Fruit fly (Drosophila melanogaster) whole organism, wandering third instar larva: ENCODE data around the gene Hmu.
A peak's percentile ranks its signal among the peaks of the same experiment; 100 is the strongest.

Experiments used
- Abd-B ChIP-seq: fragments of >200 bp; optimal IDR thresholded peaks from 2 replicates; lab custom pipeline; 2017; ENCODE audit warnings: missing biosample characterization, missing genetic modification characterization
- CG32264 ChIP-seq: fragments of 200-800 bp; sonication (Bioruptor generic); optimal IDR thresholded peaks from 2 replicates; lab custom pipeline; 2016; ENCODE audit warnings: missing biosample characterization, missing genetic modification characterization
- CG9705 ChIP-seq: fragments of 200-800 bp; sonication (Bioruptor generic); optimal IDR thresholded peaks from 2 replicates; lab custom pipeline; 2018; ENCODE audit warnings: missing biosample characterization, mild to moderate bottlenecking, missing genetic modification characterization
- CrebA ChIP-seq: fragments of 200-800 bp; sonication (Bioruptor generic); optimal IDR thresholded peaks from 2 replicates; lab custom pipeline; 2016; ENCODE audit warnings: missing biosample characterization, mild to moderate bottlenecking, missing genetic modification characterization, borderline replicate concordance
- Dfd ChIP-seq: fragments of >200 bp; optimal IDR thresholded peaks from 2 replicates; lab custom pipeline; 2017; ENCODE audit warnings: missing biosample characterization, missing genetic modification characterization
- Dif ChIP-seq: fragments of 200-275, 200-300 bp; sonication (Bioruptor generic); optimal IDR thresholded peaks from 2 replicates; lab custom pipeline; 2018; ENCODE audit warnings: missing biosample characterization, missing genetic modification characterization; ENCODE audit not compliant: partially characterized antibody
- GATAd ChIP-seq: sonication (Bioruptor generic); optimal IDR thresholded peaks from 2 replicates; lab custom pipeline; 2016; ENCODE audit warnings: missing biosample characterization, missing genetic modification characterization
- HLH106 ChIP-seq: fragments of 200-800 bp; optimal IDR thresholded peaks from 3 replicates; lab custom pipeline; 2019; ENCODE audit warnings: missing biosample characterization, mild to moderate bottlenecking, missing genetic modification characterization, moderate library complexity
- Hnf4 ChIP-seq: fragments of 200-800 bp; sonication (Bioruptor generic); optimal IDR thresholded peaks from 2 replicates; lab custom pipeline; 2016; ENCODE audit warnings: missing biosample characterization, mild to moderate bottlenecking, missing genetic modification characterization
- Hr78 ChIP-seq: fragments of >200 bp; optimal IDR thresholded peaks from 2 replicates; lab custom pipeline; 2017; ENCODE audit warnings: missing biosample characterization, missing genetic modification characterization
- Hr83 ChIP-seq: fragments of 200-300 bp; sonication (Bioruptor generic); optimal IDR thresholded peaks from 2 replicates; lab custom pipeline; 2016; ENCODE audit warnings: missing biosample characterization, mild to moderate bottlenecking, missing genetic modification characterization, moderate library complexity; ENCODE audit not compliant: poor library complexity, severe bottlenecking
- Jra ChIP-seq: sonication (Bioruptor generic); optimal IDR thresholded peaks from 2 replicates; lab custom pipeline; 2016; ENCODE audit warnings: missing biosample characterization, missing genetic modification characterization
- Mio ChIP-seq: sonication (Bioruptor generic); optimal IDR thresholded peaks from 2 replicates; lab custom pipeline; 2016; ENCODE audit warnings: missing biosample characterization, missing genetic modification characterization
- Myc ChIP-seq: fragments of >200 bp; optimal IDR thresholded peaks from 2 replicates; lab custom pipeline; 2017
- N ChIP-seq: fragments of >200 bp; optimal IDR thresholded peaks from 2 replicates; lab custom pipeline; 2018; ENCODE audit warnings: missing biosample characterization, missing external identifiers, missing genetic modification characterization
- OdsH ChIP-seq: fragments of 200-800 bp; sonication (Bioruptor generic); optimal IDR thresholded peaks from 2 replicates; lab custom pipeline; 2016; ENCODE audit warnings: missing biosample characterization, mild to moderate bottlenecking, missing genetic modification characterization
- Rel ChIP-seq, 2 experiments: fragments of 200-800 bp; sonication (Bioruptor generic) in 1 of 2; optimal IDR thresholded peaks; 2 replicates in 1 of 2; 3 replicates in 1 of 2; lab custom pipeline; 2016 to 2019; ENCODE audit warnings: mild to moderate bottlenecking in 2 of 2, missing biosample characterization in 2 of 2, missing genetic modification characterization in 2 of 2, moderate library complexity in 1 of 2
- Sp1 ChIP-seq: fragments of 200-800 bp; sonication (Bioruptor generic); optimal IDR thresholded peaks from 3 replicates; lab custom pipeline; 2019; ENCODE audit warnings: missing biosample characterization, mild to moderate bottlenecking, missing genetic modification characterization, moderate library complexity
- Vsx2 ChIP-seq: fragments of 200-300, 225-300 bp; sonication (Bioruptor generic); optimal IDR thresholded peaks from 2 replicates; lab custom pipeline; 2018; ENCODE audit warnings: missing biosample characterization, missing genetic modification characterization; ENCODE audit not compliant: partially characterized antibody
- br ChIP-seq: fragments of 200-800 bp; sonication (Bioruptor generic); optimal IDR thresholded peaks from 2 replicates; lab custom pipeline; 2016; ENCODE audit warnings: missing biosample characterization, missing genetic modification characterization
- brk ChIP-seq: fragments of 200-800 bp; sonication (Bioruptor generic); optimal IDR thresholded peaks from 2 replicates; lab custom pipeline; 2016; ENCODE audit warnings: missing biosample characterization, mild to moderate bottlenecking, missing genetic modification characterization
- dl ChIP-seq, 2 experiments: fragments of 175-275, 200-275 bp in 1 of 2; fragments of 200-275 bp in 1 of 2; sonication (Bioruptor generic); optimal IDR thresholded peaks; lab custom pipeline; 2018; ENCODE audit warnings: mild to moderate bottlenecking in 2 of 2, missing biosample characterization in 2 of 2, missing genetic modification characterization in 2 of 2, moderate library complexity in 2 of 2; ENCODE audit not compliant: partially characterized antibody in 2 of 2, insufficient read depth in 1 of 2
- dmrt93B ChIP-seq: fragments of 200-800 bp; sonication (Bioruptor generic); optimal IDR thresholded peaks from 2 replicates; lab custom pipeline; 2018; ENCODE audit warnings: missing biosample characterization, mild to moderate bottlenecking, missing genetic modification characterization
- dsf ChIP-seq: sonication (Bioruptor generic); optimal IDR thresholded peaks from 2 replicates; lab custom pipeline; 2016; ENCODE audit warnings: missing biosample characterization, missing genetic modification characterization, borderline replicate concordance
- ey ChIP-seq: fragments of 200-800 bp; sonication (Bioruptor generic); optimal IDR thresholded peaks from 2 replicates; lab custom pipeline; 2016; ENCODE audit warnings: missing biosample characterization, missing genetic modification characterization
- foxo ChIP-seq, 2 experiments: fragments of 200-800 bp; sonication (Bioruptor generic); optimal IDR thresholded peaks; 2 replicates in 1 of 2; 3 replicates in 1 of 2; lab custom pipeline; 2016 to 2017; ENCODE audit warnings: missing biosample characterization in 2 of 2, missing genetic modification characterization in 2 of 2
- fru ChIP-seq: fragments of 200-800 bp; sonication (Bioruptor generic); optimal IDR thresholded peaks from 3 replicates; lab custom pipeline; 2016; ENCODE audit warnings: missing biosample characterization, mild to moderate bottlenecking, missing genetic modification characterization
- h ChIP-seq: fragments of 200-800 bp; sonication (Bioruptor generic); optimal IDR thresholded peaks from 3 replicates; lab custom pipeline; 2016; ENCODE audit warnings: missing biosample characterization, mild to moderate bottlenecking, missing genetic modification characterization
- jim ChIP-seq: fragments of 175-275, 200-325 bp; sonication (Bioruptor generic); optimal IDR thresholded peaks from 2 replicates; lab custom pipeline; 2016; ENCODE audit warnings: missing biosample characterization, mild to moderate bottlenecking, missing genetic modification characterization
- lola ChIP-seq: fragments of >200 bp; optimal IDR thresholded peaks from 2 replicates; lab custom pipeline; 2017; ENCODE audit warnings: missing biosample characterization, missing genetic modification characterization
- pan ChIP-seq: fragments of >200 bp; optimal IDR thresholded peaks from 2 replicates; lab custom pipeline; 2017
- psq ChIP-seq: fragments of 200-800 bp; sonication (Bioruptor generic); optimal IDR thresholded peaks from 3 replicates; lab custom pipeline; 2017; ENCODE audit warnings: missing biosample characterization, mild to moderate bottlenecking, missing genetic modification characterization, moderate library complexity
- rgr ChIP-seq: fragments of 200-800 bp; sonication (Bioruptor generic); optimal IDR thresholded peaks from 3 replicates; lab custom pipeline; 2016; ENCODE audit warnings: missing biosample characterization, mild to moderate bottlenecking, missing genetic modification characterization
- sage ChIP-seq: fragments of 200-800 bp; sonication (Bioruptor generic); optimal IDR thresholded peaks from 2 replicates; lab custom pipeline; 2016; ENCODE audit warnings: missing biosample characterization, mild to moderate bottlenecking, missing genetic modification characterization
- sv ChIP-seq: fragments of 200-800 bp; sonication (Bioruptor generic); optimal IDR thresholded peaks from 3 replicates; lab custom pipeline; 2016; ENCODE audit warnings: missing biosample characterization, missing genetic modification characterization
- tai ChIP-seq: sonication (Bioruptor generic); optimal IDR thresholded peaks from 2 replicates; lab custom pipeline; 2016; ENCODE audit warnings: missing biosample characterization, missing genetic modification characterization
- usp ChIP-seq: fragments of >200 bp; optimal IDR thresholded peaks from 2 replicates; lab custom pipeline; 2017; ENCODE audit warnings: missing biosample characterization, missing genetic modification characterization
- woc ChIP-seq: sonication (Bioruptor generic); optimal IDR thresholded peaks from 2 replicates; lab custom pipeline; 2016; ENCODE audit warnings: missing biosample characterization, mild to moderate bottlenecking, missing genetic modification characterization

Gene Hmu

DNA sequence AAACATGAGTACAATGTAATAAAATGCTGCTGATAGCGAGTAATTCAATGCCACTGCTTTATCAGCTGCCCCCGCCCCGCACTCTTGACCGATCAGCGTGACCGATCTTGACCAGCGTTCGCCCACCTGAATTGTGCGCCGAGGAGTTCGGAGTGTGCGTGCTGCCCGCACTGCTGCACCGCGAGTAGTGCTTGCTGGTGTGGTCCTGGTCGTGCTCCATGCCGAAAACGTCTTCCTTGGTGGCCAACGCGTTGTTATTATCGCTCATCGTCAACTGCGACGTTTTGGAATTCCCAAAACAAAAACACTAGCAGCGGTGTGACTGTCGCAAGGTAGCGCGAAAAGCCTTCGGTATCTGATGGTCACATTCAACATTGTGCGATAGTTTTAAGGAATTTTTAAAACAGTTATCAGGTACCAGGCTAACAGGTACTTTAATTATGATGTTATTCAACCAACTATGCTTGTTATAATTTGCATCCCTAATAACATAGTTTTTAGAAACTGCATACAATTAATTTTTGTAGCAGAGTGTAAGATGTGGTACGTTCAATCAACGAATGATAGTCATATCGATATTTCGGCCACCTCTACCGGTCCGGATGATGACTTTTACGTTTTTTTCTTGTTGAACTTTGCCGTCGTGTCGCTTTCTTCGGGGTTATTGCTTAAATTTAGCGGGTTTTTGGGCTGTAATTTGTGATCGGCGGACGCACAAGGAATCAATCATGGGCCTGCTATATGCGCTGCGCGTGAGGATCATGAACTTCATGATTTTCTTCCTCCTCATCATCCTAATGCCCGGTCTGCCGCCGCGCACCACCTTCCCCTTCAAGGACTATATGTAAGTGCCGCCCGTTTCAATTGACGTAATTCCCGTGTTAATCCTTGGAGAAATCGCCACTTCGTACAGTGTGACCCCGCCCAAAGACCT is at the start of gene Hmu, which contains the start of gene bigmax:
Gene Hmu (plus strand): TSS at position 568 of the 934 bp plus-strand sequence.
Gene bigmax (minus strand): TSS at position 325 of the 934 bp plus-strand sequence.
- TF ChIP-seq rgr (GFP tag; lab: Kevin White, UChicago): peak; percentile 87
- no peak for TF ChIP-seq CrebA (GFP tag; lab: Kevin White, UChicago)
- TF ChIP-seq pan (lab: Kevin White, UChicago): no peak
- no peak for TF ChIP-seq brk
- TF ChIP-seq CG32264 (GFP tag; lab: Kevin White, UChicago): peak; percentile 71
- TF ChIP-seq Hnf4: peak; percentile 93
- TF ChIP-seq Dfd: no peak
- peak; percentile 80 for TF ChIP-seq HLH106 (tag; lab: Kevin White, UChicago)
- TF ChIP-seq woc: peak; percentile 92
- peak; percentile 85 for TF ChIP-seq h (GFP tag; lab: Kevin White, UChicago)
- TF ChIP-seq Hr78 (GFP tag; lab: Kevin White, UChicago): no peak
- TF ChIP-seq OdsH (GFP tag; lab: Kevin White, UChicago): peak; percentile 70
- no peak for TF ChIP-seq Mio (GFP tag; lab: Kevin White, UChicago)
- TF ChIP-seq ey (GFP tag; lab: Kevin White, UChicago): peak; percentile 87
- peak; percentile 5 to 89 for TF ChIP-seq foxo (GFP tag; optimal IDR thresholded peaks at IDR 0.05; lab: Kevin White, UChicago)
- TF ChIP-seq usp (GFP tag; lab: Kevin White, UChicago): no peak
- no peak for TF ChIP-seq Rel (GFP tag; optimal IDR thresholded peaks at IDR 0.05; lab: Kevin White, UChicago)
- peak; percentile 100 for TF ChIP-seq Rel (tag; optimal IDR thresholded peaks at IDR 0.05; lab: Kevin White, UChicago)
- peak; percentile 83 for TF ChIP-seq fru (GFP tag; lab: Kevin White, UChicago)
- peak; percentile 82 for TF ChIP-seq sv (GFP tag; lab: Kevin White, UChicago)
- TF ChIP-seq dsf: peak; percentile 82
- TF ChIP-seq sage (GFP tag; lab: Kevin White, UChicago): no peak
- TF ChIP-seq dmrt93B (GFP tag; lab: Kevin White, UChicago): peak; percentile 47
- TF ChIP-seq lola (GFP tag; lab: Kevin White, UChicago): no peak
- peak; percentile 75 for TF ChIP-seq GATAd (GFP tag; lab: Kevin White, UChicago)
- no peak for TF ChIP-seq jim (GFP tag; lab: Kevin White, UChicago)
- no peak for TF ChIP-seq tai (GFP tag; lab: Kevin White, UChicago)
- peak; percentile 75 for TF ChIP-seq br (GFP tag; lab: Kevin White, UChicago)
- no peak for TF ChIP-seq dl (GFP tag; optimal IDR thresholded peaks at IDR 0.05; lab: Kevin White, UChicago; ENCODE audit: insufficient read depth in 1 of 2, partially characterized antibody in 2 of 2)
- peak; percentile 75 for TF ChIP-seq Sp1 (GFP tag; lab: Kevin White, UChicago)
- TF ChIP-seq Abd-B (GFP tag; lab: Kevin White, UChicago): no peak
- TF ChIP-seq Jra (GFP tag; lab: Kevin White, UChicago): peak; percentile 93
- no peak for TF ChIP-seq Myc
- TF ChIP-seq CG9705 (GFP tag; lab: Kevin White, UChicago): peak; percentile 68
- no peak for TF ChIP-seq N (GFP tag; lab: Kevin White, UChicago)
- TF ChIP-seq Vsx2 (GFP tag; lab: Kevin White, UChicago): no peak
- peak; percentile 63 for TF ChIP-seq psq
- peak; percentile 74 for TF ChIP-seq Hr83 (GFP tag; lab: Kevin White, UChicago)
- TF ChIP-seq Dif (GFP tag; lab: Kevin White, UChicago): peak; percentile 48

DNA sequence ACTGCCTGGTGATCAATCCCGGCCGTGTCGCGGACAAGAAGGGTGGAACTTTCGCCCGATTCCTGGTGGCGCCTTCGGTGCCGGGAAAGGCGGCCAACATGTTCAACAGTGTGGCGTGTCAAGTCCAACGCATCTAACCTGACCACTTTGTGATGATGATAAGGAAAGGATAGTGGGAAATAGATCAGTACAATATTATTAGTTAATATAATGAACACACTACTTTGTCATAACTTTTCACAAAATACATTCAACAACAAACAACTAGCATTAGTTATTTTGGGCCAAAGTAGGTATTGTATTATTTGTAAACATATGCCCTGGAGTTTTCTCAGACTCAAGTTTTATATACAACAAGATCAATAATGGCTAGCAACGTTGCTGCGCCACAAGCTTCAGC is 47.6 kb upstream of the Hmu start, which contains the start of gene CG17991:
Gene CG17991 (plus strand): TSS at position 301 of the 400 bp plus-strand sequence.
- TF ChIP-seq OdsH (GFP tag; lab: Kevin White, UChicago) (no peak), Hnf4 (no peak)
